Worm (Caenorhabditis elegans): ENCODE measurements around the gene fbxa-112.

fbxa-112 gene

DNA sequence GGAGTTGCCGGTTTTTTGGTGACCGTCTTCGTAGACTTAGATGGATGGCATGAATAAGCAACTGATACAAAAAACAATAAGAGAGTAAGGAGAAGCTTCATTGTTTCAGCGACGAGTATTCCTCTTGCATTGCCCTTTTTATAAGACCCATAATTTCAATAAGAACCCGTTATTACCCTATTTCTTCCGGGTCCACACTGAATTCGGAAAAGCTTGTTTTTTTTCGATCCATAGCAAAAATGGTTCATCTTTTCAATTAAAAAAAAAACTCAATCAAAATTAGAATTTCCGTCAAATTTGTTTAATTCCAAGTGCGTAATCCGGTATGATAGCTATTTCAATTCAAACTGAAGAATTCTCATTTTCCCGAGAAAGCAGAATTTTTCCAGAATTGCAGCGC is 39.1 kb upstream of the fbxa-112 start, which contains the start of gene Y102A5C.40:
Gene Y102A5C.40, minus strand, starts transcription at position 101 of the 400 bp plus-strand sequence.
- no peak for TF ChIP-seq ceh-16 (tag; optimal IDR thresholded peaks at IDR 0.05)
- no peak for TF ChIP-seq ztf-4 (tag; optimal IDR thresholded peaks at IDR 0.05)

DNA sequence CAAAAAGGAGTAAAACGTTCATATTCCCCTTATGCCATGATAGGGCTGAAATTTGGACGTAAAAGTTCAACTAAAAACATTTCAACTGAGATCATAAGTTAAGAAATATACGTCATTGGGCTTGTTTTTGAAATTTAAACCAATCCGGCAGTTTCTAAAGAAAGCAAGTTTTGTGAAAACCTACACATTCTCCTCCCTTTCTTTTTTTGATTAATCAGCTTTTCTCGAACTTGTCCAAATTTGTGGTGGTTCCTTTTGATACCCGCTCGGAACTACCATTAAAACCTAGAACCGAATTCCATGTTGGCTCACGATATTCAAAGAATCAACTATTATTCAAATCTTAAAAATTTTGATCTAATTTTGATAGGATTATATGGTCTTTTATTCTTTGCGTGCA is 32.5 kb upstream of the fbxa-112 start, which contains the start of gene srz-54:
Gene srz-54, plus strand, starts transcription at position 301 of the 400 bp plus-strand sequence.
- TF ChIP-seq ceh-16 (tag; optimal IDR thresholded peaks at IDR 0.05) (no peak), aly-2 (tag; optimal IDR thresholded peaks at IDR 0.05) (no peak), nhr-28 (tag; optimal IDR thresholded peaks at IDR 0.05) (no peak), nhr-23 (tag; optimal IDR thresholded peaks at IDR 0.05) (no peak), fos-1 (tag; optimal IDR thresholded peaks at IDR 0.05) (no peak), mdl-1 (tag; optimal IDR thresholded peaks at IDR 0.05) (no peak), nhr-237 (tag; optimal IDR thresholded peaks at IDR 0.05) (no peak), hmg-11 (tag; optimal IDR thresholded peaks at IDR 0.05) (no peak), jun-1 (tag; optimal IDR thresholded peaks at IDR 0.05) (no peak), lin-39 (tag; optimal IDR thresholded peaks at IDR 0.05) (no peak), eor-1 (tag; optimal IDR thresholded peaks at IDR 0.05) (no peak), R02D3.7 (tag; optimal IDR thresholded peaks at IDR 0.05) (no peak), ztf-4 (tag; optimal IDR thresholded peaks at IDR 0.05) (no peak)

DNA sequence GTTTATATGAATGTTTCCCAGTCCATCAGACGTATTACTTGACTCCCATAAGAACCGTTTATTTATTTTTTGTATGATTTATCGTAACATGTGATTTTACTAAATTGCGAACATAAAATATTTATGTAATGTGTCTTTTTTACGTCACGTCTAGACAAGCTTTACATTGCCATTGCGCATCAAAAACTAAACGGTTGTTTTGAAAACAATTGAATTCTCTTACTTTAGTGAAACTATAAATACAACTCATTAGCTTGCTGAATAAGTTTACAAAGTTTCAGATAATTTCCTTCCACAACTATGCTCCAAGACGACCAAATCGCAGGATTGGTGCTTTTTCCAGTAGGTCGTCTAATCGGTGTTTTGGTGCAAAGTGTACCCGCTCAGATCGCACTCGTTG is 27.0 kb upstream of the fbxa-112 start, which contains the start of gene srx-54:
Gene srx-54, plus strand, starts transcription at position 301 of the 400 bp plus-strand sequence.
- no peak for TF ChIP-seq nhr-23 (tag; optimal IDR thresholded peaks at IDR 0.05)
- no peak for TF ChIP-seq nfya-1 (tag; optimal IDR thresholded peaks at IDR 0.05; ENCODE audit: insufficient read depth)
- TF ChIP-seq ztf-4 (tag; optimal IDR thresholded peaks at IDR 0.05), result no peak
- no peak for TF ChIP-seq nhr-43 (tag; optimal IDR thresholded peaks at IDR 0.05; ENCODE audit: poor library complexity, severe bottlenecking)
- no peak for TF ChIP-seq elt-2 (tag; optimal IDR thresholded peaks at IDR 0.05)
- TF ChIP-seq nhr-67 (tag; optimal IDR thresholded peaks at IDR 0.05), result no peak
- no peak for TF ChIP-seq nhr-12 (tag; optimal IDR thresholded peaks at IDR 0.05)
- TF ChIP-seq nhr-11 (tag; optimal IDR thresholded peaks at IDR 0.05), result no peak
- no peak for TF ChIP-seq nhr-76 (tag; optimal IDR thresholded peaks at IDR 0.05)
- TF ChIP-seq ZK546.5 (tag; optimal IDR thresholded peaks at IDR 0.05), result no peak
- TF ChIP-seq nhr-77 (tag; optimal IDR thresholded peaks at IDR 0.05), result no peak

DNA sequence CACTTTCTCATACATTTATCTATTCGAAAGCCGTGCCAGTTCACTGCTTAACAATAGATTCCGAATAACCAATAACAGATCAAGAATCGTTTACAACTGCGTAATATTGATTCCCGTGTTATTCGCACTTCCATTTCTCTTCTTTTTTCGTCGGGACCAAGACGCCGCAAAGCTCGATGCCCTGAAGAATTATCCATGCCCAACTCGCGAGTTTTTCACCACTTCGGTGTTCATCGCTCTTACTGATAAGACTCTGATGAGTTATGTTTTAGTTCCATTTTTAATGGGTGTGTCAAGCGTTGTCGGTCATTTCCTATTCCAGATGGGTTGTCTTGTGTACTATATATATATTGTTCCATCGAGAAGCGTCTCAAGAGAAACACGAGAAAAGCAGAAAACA is 25.4 kb upstream of the fbxa-112 start:
- no peak for TF ChIP-seq lsy-12 (tag; optimal IDR thresholded peaks at IDR 0.05)
- TF ChIP-seq nhr-11 (tag; optimal IDR thresholded peaks at IDR 0.05), result no peak
- no peak for TF ChIP-seq elt-3 (tag; optimal IDR thresholded peaks at IDR 0.05)
- no peak for TF ChIP-seq fkh-10 (GFP tag; optimal IDR thresholded peaks at IDR 0.05)
- no peak for TF ChIP-seq lin-39 (tag; optimal IDR thresholded peaks at IDR 0.05)
- TF ChIP-seq ceh-16 (tag; optimal IDR thresholded peaks at IDR 0.05), result no peak
- TF ChIP-seq ZK546.5 (tag; optimal IDR thresholded peaks at IDR 0.05), result no peak
- TF ChIP-seq tbx-2 (tag; optimal IDR thresholded peaks at IDR 0.05), result no peak
- TF ChIP-seq mml-1 (tag; optimal IDR thresholded peaks at IDR 0.05), result no peak
- TF ChIP-seq nhr-77 (tag; optimal IDR thresholded peaks at IDR 0.05), result no peak
- no peak for TF ChIP-seq unc-62 (GFP tag; optimal IDR thresholded peaks at IDR 0.05)
- TF ChIP-seq eor-1 (tag; optimal IDR thresholded peaks at IDR 0.05), result no peak
- TF ChIP-seq nfya-1 (tag; optimal IDR thresholded peaks at IDR 0.05; ENCODE audit: insufficient read depth), result no peak
- TF ChIP-seq mdl-1 (tag; optimal IDR thresholded peaks at IDR 0.05), result no peak
- no peak for TF ChIP-seq nhr-28 (tag; optimal IDR thresholded peaks at IDR 0.05)
- no peak for TF ChIP-seq ztf-11 (tag; optimal IDR thresholded peaks at IDR 0.05)

DNA sequence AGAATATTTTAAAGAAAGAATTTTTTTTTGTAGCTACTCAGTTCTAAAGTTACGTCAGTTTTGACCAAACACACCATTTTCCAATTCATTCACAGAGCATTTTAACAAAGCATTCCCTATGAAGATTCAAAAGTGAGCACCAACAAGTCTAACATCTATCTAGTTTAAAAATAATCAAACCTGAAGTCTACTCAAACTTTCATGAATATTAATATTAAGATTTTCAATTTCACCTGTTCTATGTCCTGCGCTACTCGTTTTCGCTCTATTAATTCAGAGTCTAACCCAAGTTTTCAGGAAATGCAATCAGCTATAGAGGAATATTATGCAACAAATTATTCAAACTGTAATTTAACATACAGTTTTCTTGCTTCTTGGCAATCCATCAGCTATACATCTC is 24.2 kb upstream of the fbxa-112 start, which contains the start of gene srh-119:
Gene srh-119, plus strand, starts transcription at position 301 of the 400 bp plus-strand sequence.
- no peak for TF ChIP-seq zag-1 (tag; optimal IDR thresholded peaks at IDR 0.05)
- no peak for TF ChIP-seq hmg-11 (tag; optimal IDR thresholded peaks at IDR 0.05)
- no peak for TF ChIP-seq mdl-1 (tag; optimal IDR thresholded peaks at IDR 0.05)
- TF ChIP-seq nfya-1 (tag; optimal IDR thresholded peaks at IDR 0.05; ENCODE audit: insufficient read depth), result no peak
- TF ChIP-seq nhr-43 (tag; optimal IDR thresholded peaks at IDR 0.05; ENCODE audit: poor library complexity, severe bottlenecking), result no peak
- no peak for TF ChIP-seq ceh-28 (tag; optimal IDR thresholded peaks at IDR 0.05)
- no peak for TF ChIP-seq tbx-2 (tag; optimal IDR thresholded peaks at IDR 0.05)
- no peak for TF ChIP-seq lin-39 (tag; optimal IDR thresholded peaks at IDR 0.05)

DNA sequence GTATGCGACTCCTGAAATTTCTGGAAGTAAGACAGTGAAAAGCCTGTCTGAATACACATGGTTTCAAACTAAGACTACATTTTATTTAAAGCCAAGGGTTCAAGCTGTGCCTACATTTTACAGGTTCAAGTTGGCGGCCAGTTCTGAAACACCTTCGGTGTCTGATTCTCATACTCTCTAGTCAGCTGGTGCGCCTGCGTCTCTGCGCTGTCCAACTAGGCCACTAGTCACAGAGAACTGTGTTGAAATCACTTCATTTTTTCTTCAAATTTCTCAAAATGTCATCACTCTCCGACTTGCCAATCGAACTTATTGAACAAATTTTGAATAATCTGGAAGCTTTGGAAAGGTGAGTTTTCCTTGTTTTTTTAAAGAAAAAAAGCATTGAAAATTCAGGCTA is 18.7 kb upstream of the fbxa-112 start, which contains the start of gene fbxa-90:
Gene fbxa-90, plus strand, starts transcription at position 179 of the 400 bp plus-strand sequence.
- TF ChIP-seq daf-12 (tag; optimal IDR thresholded peaks at IDR 0.05) (no peak), hmg-11 (tag; optimal IDR thresholded peaks at IDR 0.05) (no peak), elt-2 (tag; optimal IDR thresholded peaks at IDR 0.05) (no peak), lin-15B (tag; optimal IDR thresholded peaks at IDR 0.05) (no peak), lin-39 (tag; optimal IDR thresholded peaks at IDR 0.05) (no peak), nhr-237 (tag; optimal IDR thresholded peaks at IDR 0.05) (no peak), unc-39 (tag; optimal IDR thresholded peaks at IDR 0.05) (no peak), nhr-12 (tag; optimal IDR thresholded peaks at IDR 0.05) (no peak), ztf-11 (tag; optimal IDR thresholded peaks at IDR 0.05) (no peak), snpc-4 (tag; optimal IDR thresholded peaks at IDR 0.05) (no peak), elt-3 (tag; optimal IDR thresholded peaks at IDR 0.05) (no peak), nhr-67 (tag; optimal IDR thresholded peaks at IDR 0.05) (no peak), ZK546.5 (tag; optimal IDR thresholded peaks at IDR 0.05) (no peak)
